Worm (Caenorhabditis elegans) whole organism, early embryonic: ENCODE measurements around the gene ZK1010.2.

Experiments
- ama-1 ChIP-seq: fragments of 150-350 bp; optimal IDR thresholded peaks from 2 replicates; lab custom pipeline; 2014
- hmbx-1 ChIP-seq: sonication (generic microtip); optimal IDR thresholded peaks from 2 replicates; lab custom pipeline; 2016; ENCODE audit warnings: mild to moderate bottlenecking, missing genetic modification characterization, missing compliant biosample characterization
- hnd-1 ChIP-seq: sonication (generic microtip); optimal IDR thresholded peaks from 2 replicates; lab custom pipeline; 2016; ENCODE audit warnings: missing genetic modification characterization, missing compliant biosample characterization
- tbx-37 ChIP-seq: fragments of 200-800 bp; sonication (Bioruptor generic); conservative IDR thresholded peaks from 2 replicates; pipeline ENCODE4 v1.3.6; 2022; ENCODE audit warnings: missing genetic modification reagents, missing genetic modification characterization, missing compliant biosample characterization

- no peak for TF ChIP-seq tbx-37
- no peak for TF ChIP-seq ama-1 (lab: Kevin White, UChicago)
- no peak for TF ChIP-seq hmbx-1 (tag; lab: Kevin White, UChicago)
- no peak for TF ChIP-seq hnd-1 (tag; lab: Kevin White, UChicago)
Observed at ce11 chrIII:12929573-12929972, 48.1 kb downstream of the ZK1010.2 start, which contains the start of gene Y37D8A.19.
